Fruit fly (Drosophila melanogaster) whole organism, embryonic: ENCODE data around the gene CG42494.

Experiments
- Adf1 ChIP-seq: fragments of 200-800 bp; sonication (Bioruptor generic); IDR thresholded peaks from 2 replicates; pipeline ENCODE4 v1.3.6; 2022; ENCODE audit warnings: missing biosample characterization, missing genetic modification characterization
- Aef1 ChIP-seq: fragments of 200-800 bp; sonication (Bioruptor generic); IDR thresholded peaks from 3 replicates; pipeline ENCODE4 v1.3.6; 2022; ENCODE audit warnings: missing biosample characterization, missing genetic modification characterization
- CG10431 ChIP-seq: fragments of 200-800 bp; sonication (Bioruptor generic); optimal IDR thresholded peaks from 3 replicates; lab custom pipeline; 2018; ENCODE audit warnings: missing biosample characterization, mild to moderate bottlenecking, missing genetic modification characterization
- CG12391 ChIP-seq: fragments of 200-800 bp; sonication (Bioruptor generic); optimal IDR thresholded peaks from 3 replicates; lab custom pipeline; 2018; ENCODE audit warnings: missing biosample characterization, mild to moderate bottlenecking, missing genetic modification characterization, moderate library complexity
- CG13296 ChIP-seq: fragments of 200-800 bp; sonication (Bioruptor generic); optimal IDR thresholded peaks from 3 replicates; lab custom pipeline; 2018; ENCODE audit warnings: missing biosample characterization, mild to moderate bottlenecking, missing genetic modification characterization
- CG1529 ChIP-seq: fragments of 200-800 bp; sonication (Bioruptor generic); optimal IDR thresholded peaks from 3 replicates; lab custom pipeline; 2018; ENCODE audit warnings: missing biosample characterization, missing genetic modification characterization
- CG17829 ChIP-seq: fragments of 200-800 bp; optimal IDR thresholded peaks from 2 replicates; lab custom pipeline; 2019; ENCODE audit warnings: missing biosample characterization, mild to moderate bottlenecking, missing genetic modification characterization, moderate library complexity
- CG2116 ChIP-seq: fragments of 200-800 bp; sonication (Bioruptor generic); optimal IDR thresholded peaks from 3 replicates; lab custom pipeline; 2018; ENCODE audit warnings: missing biosample characterization, mild to moderate bottlenecking, missing genetic modification characterization
- CG2199 ChIP-seq: fragments of 200-800 bp; sonication (Bioruptor generic); IDR thresholded peaks from 3 replicates; pipeline ENCODE4 v1.3.6; 2022; ENCODE audit warnings: missing biosample characterization, missing genetic modification characterization
- CG3281 ChIP-seq: fragments of 200-800 bp; sonication (Bioruptor generic); optimal IDR thresholded peaks from 3 replicates; lab custom pipeline; 2017; ENCODE audit warnings: missing biosample characterization, mild to moderate bottlenecking, missing genetic modification characterization
- CG43689 ChIP-seq: fragments of 200-800 bp; sonication (Bioruptor generic); IDR thresholded peaks from 2 replicates; pipeline ENCODE4 v1.3.6; 2022; ENCODE audit warnings: missing biosample characterization, missing genetic modification characterization
- CG7928 ChIP-seq: fragments of 200-800 bp; sonication (Bioruptor generic); optimal IDR thresholded peaks from 2 replicates; lab custom pipeline; 2017; ENCODE audit warnings: missing biosample characterization, mild to moderate bottlenecking, missing genetic modification characterization
- CG8290 ChIP-seq, 3 experiments: fragments of 200-800 bp; sonication (Bioruptor generic); optimal IDR thresholded peaks; 2 replicates each; lab custom pipeline; 2016 to 2019; ENCODE audit warnings: missing biosample characterization in 3 of 3, missing genetic modification characterization in 3 of 3, mild to moderate bottlenecking in 2 of 3, moderate library complexity in 1 of 3
- CG8478 ChIP-seq: fragments of >200 bp; optimal IDR thresholded peaks from 2 replicates; lab custom pipeline; 2018
- CG8924 ChIP-seq: fragments of 200-800 bp; optimal IDR thresholded peaks from 3 replicates; lab custom pipeline; 2019; ENCODE audit warnings: missing biosample characterization, mild to moderate bottlenecking, missing genetic modification characterization, moderate library complexity
- CTCF ChIP-seq: fragments of 200-800 bp; sonication (Bioruptor generic); optimal IDR thresholded peaks from 2 replicates; lab custom pipeline; 2017; ENCODE audit warnings: missing biosample characterization, mild to moderate bottlenecking, missing genetic modification characterization, moderate library complexity
- Camta ChIP-seq: fragments of 200-800 bp; sonication (Bioruptor generic); optimal IDR thresholded peaks from 2 replicates; lab custom pipeline; 2016; ENCODE audit warnings: missing biosample characterization, missing genetic modification characterization
- CkIIα-i1 ChIP-seq: fragments of 200-800 bp; sonication (Bioruptor generic); IDR thresholded peaks from 2 replicates; pipeline ENCODE4 v1.3.6; 2022; ENCODE audit warnings: missing biosample characterization, missing genetic modification characterization
- Dip3 ChIP-seq: fragments of 200-800 bp; sonication (Bioruptor generic); optimal IDR thresholded peaks from 3 replicates; lab custom pipeline; 2016; ENCODE audit warnings: missing biosample characterization, missing genetic modification characterization
- Dll ChIP-seq: fragments of 200-800 bp; sonication (Bioruptor generic); IDR thresholded peaks from 4 replicates; pipeline ENCODE4 v1.3.6; 2022; ENCODE audit warnings: missing biosample characterization, missing genetic modification characterization; ENCODE audit not compliant: partially characterized antibody
- E2f1 ChIP-seq: fragments of 200-800 bp; sonication (Bioruptor generic); IDR thresholded peaks from 2 replicates; pipeline ENCODE4 v1.3.6; 2022; ENCODE audit warnings: missing biosample characterization, missing genetic modification characterization
- HmgZ ChIP-seq: fragments of 200-800 bp; sonication (Bioruptor generic); optimal IDR thresholded peaks from 2 replicates; lab custom pipeline; 2018; ENCODE audit warnings: missing biosample characterization, mild to moderate bottlenecking, missing genetic modification characterization
- Hr39 ChIP-seq: fragments of >200 bp; optimal IDR thresholded peaks from 2 replicates; lab custom pipeline; 2017
- Hsf ChIP-seq: fragments of 200-800 bp; sonication (Bioruptor generic); optimal IDR thresholded peaks from 3 replicates; lab custom pipeline; 2016; ENCODE audit warnings: missing biosample characterization, missing genetic modification characterization
- Meics ChIP-seq: fragments of 200-800 bp; sonication (Bioruptor generic); optimal IDR thresholded peaks from 2 replicates; lab custom pipeline; 2017; ENCODE audit warnings: missing biosample characterization, mild to moderate bottlenecking, missing genetic modification characterization
- Mrtf ChIP-seq: fragments of 200-800 bp; sonication (Bioruptor generic); IDR thresholded peaks from 3 replicates; pipeline ENCODE4 v1.3.6; 2022; ENCODE audit warnings: missing biosample characterization, missing genetic modification characterization
- NFAT ChIP-seq: fragments of 200-800 bp; sonication (Bioruptor generic); IDR thresholded peaks from 2 replicates; pipeline ENCODE4 v1.3.6; 2022; ENCODE audit warnings: missing biosample characterization, missing genetic modification characterization
- Pdp1 ChIP-seq, 2 experiments: fragments of 200-800 bp; sonication (Bioruptor generic); optimal IDR thresholded peaks; 3 replicates each; lab custom pipeline; 2016; ENCODE audit warnings: missing biosample characterization in 2 of 2, missing genetic modification characterization in 2 of 2, mild to moderate bottlenecking in 1 of 2, moderate library complexity in 1 of 2
- Rfx ChIP-seq: fragments of 200-800 bp; sonication (Bioruptor generic); IDR thresholded peaks from 2 replicates; pipeline ENCODE4 v1.3.6; 2022; ENCODE audit warnings: missing biosample characterization, missing genetic modification characterization
- Side ChIP-seq: fragments of 200-800 bp; sonication (Bioruptor generic); optimal IDR thresholded peaks from 2 replicates; lab custom pipeline; 2016; ENCODE audit warnings: missing biosample characterization, missing genetic modification characterization
- Sin3A ChIP-seq: fragments of >200 bp; optimal IDR thresholded peaks from 2 replicates; lab custom pipeline; 2018
- TFAM ChIP-seq: fragments of 200-800 bp; sonication (Bioruptor generic); optimal IDR thresholded peaks from 2 replicates; lab custom pipeline; 2017; ENCODE audit warnings: missing biosample characterization, missing genetic modification characterization, inconsistent platforms
- Trl ChIP-seq, 3 experiments: fragments of >200 bp in 2 of 3; fragments of 200-800 bp in 1 of 3; sonication (Bioruptor generic) in 1 of 3; optimal IDR thresholded peaks; 2 replicates in 1 of 3; 3 replicates in 2 of 3; lab custom pipeline; 2016 to 2017; ENCODE audit warnings: missing biosample characterization in 1 of 3, missing genetic modification characterization in 1 of 3
- ab ChIP-seq: fragments of 200-800 bp; sonication (Bioruptor generic); optimal IDR thresholded peaks from 2 replicates; lab custom pipeline; 2016; ENCODE audit warnings: missing biosample characterization, missing genetic modification characterization
- bcd ChIP-seq: fragments of 200-800 bp; sonication (Bioruptor generic); optimal IDR thresholded peaks from 2 replicates; lab custom pipeline; 2017; ENCODE audit warnings: missing biosample characterization, mild to moderate bottlenecking, missing genetic modification characterization
- chm ChIP-seq: fragments of 200-800 bp; sonication (Bioruptor generic); IDR thresholded peaks from 2 replicates; pipeline ENCODE4 v1.3.6; 2022; ENCODE audit warnings: missing biosample characterization, missing genetic modification characterization
- danr ChIP-seq: fragments of 200-800 bp; sonication (Bioruptor generic); IDR thresholded peaks from 2 replicates; pipeline ENCODE4 v1.3.6; 2022; ENCODE audit warnings: missing biosample characterization, missing genetic modification characterization
- dmrt11E ChIP-seq: fragments of 200-800 bp; sonication (Bioruptor generic); optimal IDR thresholded peaks from 3 replicates; lab custom pipeline; 2018; ENCODE audit warnings: missing biosample characterization, mild to moderate bottlenecking, missing genetic modification characterization, moderate library complexity
- dmrt99B ChIP-seq: fragments of 200-800 bp; sonication (Bioruptor generic); optimal IDR thresholded peaks from 2 replicates; lab custom pipeline; 2018; ENCODE audit warnings: missing biosample characterization, mild to moderate bottlenecking, missing genetic modification characterization, moderate library complexity
- grn ChIP-seq: fragments of 200-800 bp; sonication (Bioruptor generic); optimal IDR thresholded peaks from 3 replicates; lab custom pipeline; 2017; ENCODE audit warnings: missing biosample characterization, missing genetic modification characterization
- gt ChIP-seq: fragments of 200-800 bp; sonication (Bioruptor generic); IDR thresholded peaks from 2 replicates; pipeline ENCODE4 v1.3.6; 2022; ENCODE audit warnings: missing biosample characterization, missing genetic modification characterization
- lmd ChIP-seq: fragments of 200-800 bp; sonication (Bioruptor generic); IDR thresholded peaks from 2 replicates; pipeline ENCODE4 v1.3.6; 2022; ENCODE audit warnings: missing biosample characterization, missing genetic modification characterization
- nau ChIP-seq: fragments of 200-800 bp; sonication (Bioruptor generic); optimal IDR thresholded peaks from 3 replicates; lab custom pipeline; 2017; ENCODE audit warnings: missing biosample characterization, mild to moderate bottlenecking, missing genetic modification characterization, missing genetic modification reagents
- pfk ChIP-seq: fragments of 200-800 bp; sonication (Bioruptor generic); optimal IDR thresholded peaks from 2 replicates; lab custom pipeline; 2018; ENCODE audit warnings: missing biosample characterization, mild to moderate bottlenecking, missing genetic modification characterization, moderate library complexity
- phol ChIP-seq: fragments of 200-800 bp; sonication (Bioruptor generic); optimal IDR thresholded peaks from 3 replicates; lab custom pipeline; 2018; ENCODE audit warnings: missing biosample characterization, mild to moderate bottlenecking, missing genetic modification characterization, moderate library complexity
- pnt ChIP-seq: fragments of 200-800 bp; sonication (Bioruptor generic); optimal IDR thresholded peaks from 3 replicates; lab custom pipeline; 2016; ENCODE audit warnings: missing biosample characterization, missing genetic modification characterization
- sisA ChIP-seq: fragments of 200-800 bp; sonication (Bioruptor generic); IDR thresholded peaks from 2 replicates; pipeline ENCODE4 v1.3.6; 2022; ENCODE audit warnings: missing biosample characterization, missing genetic modification characterization
- sna ChIP-seq: fragments of 200-800 bp; sonication (Bioruptor generic); IDR thresholded peaks from 2 replicates; pipeline ENCODE4 v1.3.6; 2022; ENCODE audit warnings: missing biosample characterization, missing genetic modification characterization; ENCODE audit not compliant: partially characterized antibody
- sr ChIP-seq: fragments of 200-800 bp; sonication (Bioruptor generic); IDR thresholded peaks from 3 replicates; pipeline ENCODE4 v1.3.6; 2022; ENCODE audit warnings: missing biosample characterization, missing genetic modification characterization
- stwl ChIP-seq: fragments of 200-800 bp; sonication (Bioruptor generic); optimal IDR thresholded peaks from 3 replicates; lab custom pipeline; 2018; ENCODE audit warnings: missing biosample characterization, mild to moderate bottlenecking, missing genetic modification characterization, moderate library complexity
- sug ChIP-seq: fragments of 200-800 bp; optimal IDR thresholded peaks from 2 replicates; lab custom pipeline; 2019; ENCODE audit warnings: missing biosample characterization, mild to moderate bottlenecking, missing genetic modification characterization, moderate library complexity
- tx ChIP-seq: fragments of 200-800 bp; sonication (Bioruptor generic); optimal IDR thresholded peaks from 2 replicates; lab custom pipeline; 2016; ENCODE audit warnings: missing biosample characterization, missing genetic modification characterization

The CG42494 gene

dm6 chr3L:3179474-3179873 lies 4.7 kb upstream of the CG42494 start (continued):
- peak; percentile 89 for TF ChIP-seq CG17829 (tag; lab: Kevin White, UChicago)
- TF ChIP-seq danr (GFP tag; lab: Robert Waterston, UW) = peak; percentile 75
- no peak for TF ChIP-seq Dll (GFP tag; lab: Robert Waterston, UW)
- TF ChIP-seq ab = peak; percentile 46
- TF ChIP-seq CG3281 (GFP tag; lab: Kevin White, UChicago) = peak; percentile 93
- peak; percentile 82 for TF ChIP-seq Hsf
- TF ChIP-seq NFAT (GFP tag; lab: Robert Waterston, UW) = peak; percentile 86
- peak; percentile 46; the same call in 1 of the 3 replicates for TF ChIP-seq sr
- peak; percentile 91 for TF ChIP-seq CG13296 (GFP tag; lab: Kevin White, UChicago)
- peak; percentile 87 for TF ChIP-seq CG12391
- peak; percentile 85 for TF ChIP-seq Mrtf (GFP tag; lab: Robert Waterston, UW)
- TF ChIP-seq chm (GFP tag; lab: Robert Waterston, UW) = peak; percentile 88
- TF ChIP-seq stwl (tag; lab: Kevin White, UChicago) = no peak
- TF ChIP-seq sisA (GFP tag; lab: Robert Waterston, UW) = peak; percentile 84
- TF ChIP-seq bcd (GFP tag; lab: Kevin White, UChicago) = peak; percentile 88
- TF ChIP-seq CG43689 (GFP tag; lab: Robert Waterston, UW) = no peak
- peak; percentile 94 for TF ChIP-seq Rfx (GFP tag; lab: Robert Waterston, UW)
- TF ChIP-seq dmrt99B (tag; lab: Kevin White, UChicago) = no peak
- TF ChIP-seq CG8924 (tag; lab: Kevin White, UChicago) = peak; percentile 84
- TF ChIP-seq CG1529 (GFP tag; lab: Kevin White, UChicago) = peak; percentile 62
- no peak for TF ChIP-seq grn (GFP tag; lab: Kevin White, UChicago)
- TF ChIP-seq Meics (GFP tag; lab: Kevin White, UChicago) = peak; percentile 93
- peak; percentile 77; the same call in 1 of the 3 replicates for TF ChIP-seq CG2199 (GFP tag; lab: Robert Waterston, UW)
- peak; percentile 11 for TF ChIP-seq CG10431 (GFP tag; lab: Kevin White, UChicago)
- TF ChIP-seq TFAM (GFP tag; lab: Kevin White, UChicago) = peak; percentile 27
- peak; percentile 85 for TF ChIP-seq HmgZ (tag; lab: Kevin White, UChicago)
- peak; percentile 77 for TF ChIP-seq Dip3 (GFP tag; lab: Kevin White, UChicago)
- TF ChIP-seq Adf1 (GFP tag; lab: Robert Waterston, UW) = peak; percentile 41; the same call in 1 of the 2 replicates
- TF ChIP-seq sug (tag; lab: Kevin White, UChicago) = no peak
- TF ChIP-seq pnt (GFP tag; lab: Kevin White, UChicago) = peak; percentile 70
- no peak for TF ChIP-seq CkIIα-i1 (GFP tag; lab: Robert Waterston, UW)
- TF ChIP-seq Hr39 = no peak
- TF ChIP-seq Sin3A (lab: Kevin White, UChicago) = no peak
- 0 out of 2 replicates have a peak, but pooled peaks have one; percentile 38 for TF ChIP-seq gt
- peak; percentile 87 for TF ChIP-seq phol (tag; lab: Kevin White, UChicago)
- no peak for TF ChIP-seq CTCF (GFP tag; lab: Kevin White, UChicago)
- peak; percentile 90 for TF ChIP-seq lmd (GFP tag; lab: Robert Waterston, UW)
- TF ChIP-seq CG8478 (lab: Kevin White, UChicago) = no peak
- no peak for TF ChIP-seq pfk (GFP tag; lab: Kevin White, UChicago)
- peak; percentile 35 for TF ChIP-seq tx (GFP tag; lab: Kevin White, UChicago)
- TF ChIP-seq Aef1 (GFP tag; lab: Robert Waterston, UW) = peak; percentile 84
- peak; percentile 91 for TF ChIP-seq E2f1 (GFP tag; lab: Robert Waterston, UW)
- TF ChIP-seq sna (GFP tag; lab: Robert Waterston, UW) = no peak
- peak in 1 of 2 experiments; percentile 89 for TF ChIP-seq Pdp1 (GFP tag; optimal IDR thresholded peaks at IDR 0.05; lab: Kevin White, UChicago)
- peak; percentile 82 for TF ChIP-seq Camta (GFP tag; lab: Kevin White, UChicago)
- TF ChIP-seq dmrt11E = peak; percentile 85
- no peak for TF ChIP-seq nau (GFP tag; lab: Kevin White, UChicago)
- TF ChIP-seq CG8290 (GFP tag; optimal IDR thresholded peaks at IDR 0.05; lab: Kevin White, UChicago) = peak; percentile 79
- TF ChIP-seq CG8290 (tag; optimal IDR thresholded peaks at IDR 0.05; lab: Kevin White, UChicago) = no peak
- peak; percentile 48 for TF ChIP-seq CG2116 (GFP tag; lab: Kevin White, UChicago)
- no peak for TF ChIP-seq Trl (optimal IDR thresholded peaks at IDR 0.05; lab: Kevin White, UChicago)
- TF ChIP-seq Trl (GFP tag; optimal IDR thresholded peaks at IDR 0.05; lab: Kevin White, UChicago) = peak; percentile 89
- TF ChIP-seq CG7928 = peak; percentile 51
- peak; percentile 86 for TF ChIP-seq Side (GFP tag; lab: Kevin White, UChicago)
